Fruit fly (Drosophila melanogaster) Kc167 (cell line): ENCODE data around the gene CG13670.

Experiments used
- Myc ChIP-seq: fragments of >200 bp; optimal IDR thresholded peaks from 2 replicates; lab custom pipeline; 2017; ENCODE audit warnings: missing external identifiers
- h ChIP-seq: fragments of >200 bp; optimal IDR thresholded peaks from 3 replicates; lab custom pipeline; 2018; ENCODE audit warnings: missing external identifiers

- no peak for TF ChIP-seq Myc (lab: Kevin White, UChicago)
- no peak for TF ChIP-seq h (lab: Kevin White, UChicago)
Measured at dm6 chr3L:8333574-8333973, 13.0 kb downstream of the CG13670 start.
